Fruit fly (Drosophila melanogaster) whole organism, prepupa: ENCODE data around the gene Mst87F.

Experiments
- Blimp-1 ChIP-seq: fragments of 200-800 bp; sonication (Bioruptor generic); optimal IDR thresholded peaks from 3 replicates; lab custom pipeline; 2017; ENCODE audit warnings: missing biosample characterization, missing genetic modification characterization, mild to moderate bottlenecking, moderate library complexity, missing genetic modification reagents
- CG10631 ChIP-seq: fragments of 200-800 bp; sonication (Bioruptor generic); optimal IDR thresholded peaks from 2 replicates; lab custom pipeline; 2016; ENCODE audit warnings: missing biosample characterization, missing genetic modification characterization
- CG10669 ChIP-seq: fragments of 200-800 bp; sonication (Bioruptor generic); optimal IDR thresholded peaks from 3 replicates; lab custom pipeline; 2018; ENCODE audit warnings: missing biosample characterization, mild to moderate bottlenecking, missing genetic modification characterization, moderate library complexity
- CG11294 ChIP-seq: fragments of 200-800 bp; sonication (Bioruptor generic); IDR thresholded peaks from 2 replicates; pipeline ENCODE4 v1.3.6; 2022; ENCODE audit warnings: missing biosample characterization, missing genetic modification characterization
- CG11902 ChIP-seq: fragments of 200-800 bp; sonication (Bioruptor generic); optimal IDR thresholded peaks from 3 replicates; lab custom pipeline; 2016; ENCODE audit warnings: missing biosample characterization, missing genetic modification characterization
- CG1621 ChIP-seq: fragments of 200-800 bp; sonication (Bioruptor generic); optimal IDR thresholded peaks from 3 replicates; lab custom pipeline; 2018; ENCODE audit warnings: missing biosample characterization, mild to moderate bottlenecking, missing genetic modification characterization
- CG3032 ChIP-seq: fragments of 200-800 bp; optimal IDR thresholded peaks from 2 replicates; lab custom pipeline; 2019; ENCODE audit warnings: missing biosample characterization, mild to moderate bottlenecking, missing genetic modification characterization, moderate library complexity
- CG32006 ChIP-seq: fragments of 200-800 bp; sonication (Bioruptor generic); optimal IDR thresholded peaks from 3 replicates; lab custom pipeline; 2017; ENCODE audit warnings: missing biosample characterization, mild to moderate bottlenecking, missing genetic modification characterization
- CG34406 ChIP-seq: fragments of 200-800 bp; sonication (Bioruptor generic); optimal IDR thresholded peaks from 3 replicates; lab custom pipeline; 2016; ENCODE audit warnings: missing biosample characterization, missing genetic modification characterization
- CG3919 ChIP-seq: fragments of 200-800 bp; sonication (Bioruptor generic); optimal IDR thresholded peaks from 3 replicates; lab custom pipeline; 2016; ENCODE audit warnings: missing biosample characterization, missing genetic modification characterization
- CG6276 ChIP-seq: fragments of 200-800 bp; sonication (Bioruptor generic); optimal IDR thresholded peaks from 2 replicates; lab custom pipeline; 2017; ENCODE audit warnings: missing biosample characterization, mild to moderate bottlenecking, missing genetic modification characterization
- CG6792 ChIP-seq: fragments of 200-800 bp; sonication (Bioruptor generic); optimal IDR thresholded peaks from 3 replicates; lab custom pipeline; 2016; ENCODE audit warnings: missing biosample characterization, missing genetic modification characterization
- CG6808 ChIP-seq: fragments of 200-800 bp; sonication (Bioruptor generic); optimal IDR thresholded peaks from 3 replicates; lab custom pipeline; 2017; ENCODE audit warnings: missing biosample characterization, missing genetic modification characterization, mild to moderate bottlenecking, moderate library complexity, missing genetic modification reagents
- CG8319 ChIP-seq: fragments of 200-800 bp; sonication (Bioruptor generic); optimal IDR thresholded peaks from 3 replicates; lab custom pipeline; 2016; ENCODE audit warnings: missing biosample characterization, missing genetic modification characterization
- CG8632 ChIP-seq: fragments of 200-800 bp; sonication (Bioruptor generic); optimal IDR thresholded peaks from 3 replicates; lab custom pipeline; 2016; ENCODE audit warnings: missing biosample characterization, missing genetic modification characterization
- CG9139 ChIP-seq: fragments of 200-800 bp; sonication (Bioruptor generic); optimal IDR thresholded peaks from 3 replicates; lab custom pipeline; 2017; ENCODE audit warnings: missing biosample characterization, mild to moderate bottlenecking, missing genetic modification characterization
- Eip78C ChIP-seq: fragments of 200-800 bp; sonication (Bioruptor generic); peaks from one replicate; lab custom pipeline; 2016; ENCODE audit warnings: missing biosample characterization, missing genetic modification characterization
- Eip93F ChIP-seq: fragments of 200-800 bp; sonication (Bioruptor generic); optimal IDR thresholded peaks from 2 replicates; lab custom pipeline; 2016; ENCODE audit warnings: missing biosample characterization, mild to moderate bottlenecking, missing genetic modification characterization
- Ets96B ChIP-seq: fragments of 200-800 bp; optimal IDR thresholded peaks from 2 replicates; lab custom pipeline; 2019; ENCODE audit warnings: missing biosample characterization, mild to moderate bottlenecking, missing genetic modification characterization, moderate library complexity
- Gug ChIP-seq: fragments of 200-800 bp; sonication (Bioruptor generic); IDR thresholded peaks from 2 replicates; pipeline ENCODE4 v1.3.6; 2022; ENCODE audit warnings: missing biosample characterization, missing genetic modification characterization
- Hr38 ChIP-seq: sonication (Bioruptor generic); optimal IDR thresholded peaks from 2 replicates; lab custom pipeline; 2016; ENCODE audit warnings: missing biosample characterization, missing genetic modification characterization
- Met ChIP-seq: fragments of 200-800 bp; sonication (Bioruptor generic); optimal IDR thresholded peaks from 3 replicates; lab custom pipeline; 2016; ENCODE audit warnings: missing biosample characterization, missing genetic modification characterization
- OdsH ChIP-seq: fragments of 200-800 bp; sonication (Bioruptor generic); optimal IDR thresholded peaks from 3 replicates; lab custom pipeline; 2016; ENCODE audit warnings: missing biosample characterization, missing genetic modification characterization
- Smox ChIP-seq: fragments of 200-800 bp; sonication (Bioruptor generic); optimal IDR thresholded peaks from 3 replicates; lab custom pipeline; 2016; ENCODE audit warnings: missing biosample characterization, missing genetic modification characterization
- Sox102F ChIP-seq: fragments of 200-800 bp; sonication (Bioruptor generic); optimal IDR thresholded peaks from 2 replicates; lab custom pipeline; 2016; ENCODE audit warnings: missing biosample characterization, mild to moderate bottlenecking, missing genetic modification characterization
- Sox14 ChIP-seq: fragments of 200-800 bp; sonication (Bioruptor generic); optimal IDR thresholded peaks from 3 replicates; lab custom pipeline; 2016; ENCODE audit warnings: missing biosample characterization, missing genetic modification characterization
- Sox15 ChIP-seq: fragments of 200-800 bp; sonication (Bioruptor generic); optimal IDR thresholded peaks from 3 replicates; lab custom pipeline; 2016; ENCODE audit warnings: missing biosample characterization, missing genetic modification characterization
- acj6 ChIP-seq: fragments of 200-800 bp; sonication (Bioruptor generic); optimal IDR thresholded peaks from 3 replicates; lab custom pipeline; 2016; ENCODE audit warnings: missing biosample characterization, missing genetic modification characterization
- cyc ChIP-seq: fragments of 200-800 bp; sonication (Bioruptor generic); optimal IDR thresholded peaks from 3 replicates; lab custom pipeline; 2016; ENCODE audit warnings: missing biosample characterization, missing genetic modification characterization
- dac ChIP-seq: fragments of 200-800 bp; sonication (Bioruptor generic); optimal IDR thresholded peaks from 2 replicates; lab custom pipeline; 2017; ENCODE audit warnings: missing biosample characterization, mild to moderate bottlenecking, missing genetic modification characterization
- dsx ChIP-seq: fragments of 200-800 bp; optimal IDR thresholded peaks from 3 replicates; lab custom pipeline; 2019; ENCODE audit warnings: missing biosample characterization, mild to moderate bottlenecking, missing genetic modification characterization, moderate library complexity; ENCODE audit not compliant: poor library complexity, severe bottlenecking
- eg ChIP-seq: fragments of 200-800 bp; sonication (Bioruptor generic); IDR thresholded peaks from 3 replicates; pipeline ENCODE4 v1.3.6; 2022; ENCODE audit warnings: missing biosample characterization, missing genetic modification characterization
- esn ChIP-seq: fragments of 200-800 bp; sonication (Bioruptor generic); optimal IDR thresholded peaks from 2 replicates; lab custom pipeline; 2016; ENCODE audit warnings: missing biosample characterization, mild to moderate bottlenecking, missing genetic modification characterization, moderate library complexity
- fd59A ChIP-seq: fragments of 200-800 bp; sonication (Bioruptor generic); optimal IDR thresholded peaks from 2 replicates; lab custom pipeline; 2017; ENCODE audit warnings: missing biosample characterization, mild to moderate bottlenecking, missing genetic modification characterization, missing genetic modification reagents
- fd85E ChIP-seq: fragments of 200-800 bp; sonication (Bioruptor generic); optimal IDR thresholded peaks from 3 replicates; lab custom pipeline; 2016; ENCODE audit warnings: missing biosample characterization, missing genetic modification characterization
- fkh ChIP-seq: fragments of 200-800 bp; sonication (Bioruptor generic); optimal IDR thresholded peaks from 3 replicates; lab custom pipeline; 2017; ENCODE audit warnings: missing biosample characterization, mild to moderate bottlenecking, missing genetic modification characterization, moderate library complexity
- lz ChIP-seq: fragments of 200-800 bp; sonication (Bioruptor generic); optimal IDR thresholded peaks from 3 replicates; lab custom pipeline; 2016; ENCODE audit warnings: missing biosample characterization, missing genetic modification characterization
- pdm3 ChIP-seq: fragments of 200-800 bp; sonication (Bioruptor generic); optimal IDR thresholded peaks from 3 replicates; lab custom pipeline; 2016; ENCODE audit warnings: missing biosample characterization, missing genetic modification characterization
- salr ChIP-seq, 2 experiments: fragments of 200-800 bp; sonication (Bioruptor generic); optimal IDR thresholded peaks; 3 replicates each; lab custom pipeline; 2016 to 2018; ENCODE audit warnings: missing biosample characterization in 2 of 2, missing genetic modification characterization in 2 of 2, mild to moderate bottlenecking in 1 of 2
- spab ChIP-seq: fragments of 200-800 bp; sonication (Bioruptor generic); optimal IDR thresholded peaks from 2 replicates; lab custom pipeline; 2017; ENCODE audit warnings: missing biosample characterization, mild to moderate bottlenecking, missing genetic modification characterization, missing genetic modification reagents
- ss ChIP-seq, 2 experiments: fragments of 200-800 bp; sonication (Bioruptor generic); optimal IDR thresholded peaks; 2 replicates in 1 of 2; 3 replicates in 1 of 2; lab custom pipeline; 2017 to 2018; ENCODE audit warnings: mild to moderate bottlenecking in 2 of 2, missing biosample characterization in 2 of 2, missing genetic modification characterization in 2 of 2, moderate library complexity in 1 of 2
- svp ChIP-seq: fragments of 200-800 bp; sonication (Bioruptor generic); peaks from one replicate; lab custom pipeline; 2016; ENCODE audit warnings: missing biosample characterization, missing genetic modification characterization
- topi ChIP-seq: fragments of 200-800 bp; sonication (Bioruptor generic); optimal IDR thresholded peaks from 3 replicates; lab custom pipeline; 2016; ENCODE audit warnings: missing biosample characterization, missing genetic modification characterization
- vri ChIP-seq: fragments of 200-800 bp; sonication (Bioruptor generic); optimal IDR thresholded peaks from 3 replicates; lab custom pipeline; 2016; ENCODE audit warnings: missing biosample characterization, mild to moderate bottlenecking, missing genetic modification characterization

Gene Mst87F

DNA sequence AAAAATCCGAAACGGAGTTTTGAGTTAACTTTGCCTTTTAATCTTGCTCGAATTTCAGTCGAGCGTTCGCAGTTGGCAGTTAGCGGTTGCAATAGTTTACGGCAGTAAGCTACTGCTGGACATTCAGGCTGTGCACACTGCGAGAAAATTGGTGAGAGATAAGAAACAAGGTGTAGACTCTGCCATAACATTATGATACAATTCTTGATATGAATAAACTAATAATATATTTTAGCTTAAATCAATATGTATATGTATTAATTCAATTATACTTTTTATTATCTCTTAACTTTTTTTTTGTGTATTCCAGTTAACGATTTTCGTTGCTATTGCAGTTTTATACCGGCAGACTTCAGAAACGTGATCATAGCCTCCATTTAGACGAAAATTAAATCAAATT, 29.5 kb upstream of the Mst87F start (continued):
- TF ChIP-seq CG3919 (GFP tag; lab: Kevin White, UChicago) (peak; percentile 58), CG6276 (GFP tag; lab: Kevin White, UChicago) (peak; percentile 74), CG34406 (GFP tag; lab: Kevin White, UChicago) (peak; percentile 44), eg (peak; percentile 87), acj6 (GFP tag; lab: Kevin White, UChicago) (peak; percentile 39), Sox14 (GFP tag; lab: Kevin White, UChicago) (no peak)
- TF ChIP-seq, all 60 proteins: peak for 36

DNA sequence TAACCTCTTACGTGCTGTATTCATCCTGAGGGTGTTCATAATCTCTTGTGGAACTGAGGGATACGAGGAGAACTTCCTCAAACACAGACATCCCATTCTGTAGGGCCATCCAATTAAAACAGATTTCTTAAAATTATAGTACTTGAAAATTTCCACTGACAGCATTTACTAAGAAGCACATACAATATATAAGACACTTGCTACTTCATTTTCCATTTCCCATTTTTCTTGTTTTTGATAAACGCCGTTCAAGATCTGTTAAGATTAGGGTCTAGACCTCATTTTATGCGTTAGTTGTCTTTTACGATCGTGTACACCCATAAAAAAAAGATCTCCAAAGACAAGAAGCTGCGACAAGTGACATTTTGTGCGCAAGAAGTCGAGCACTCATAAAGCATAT, 27.5 kb upstream of the Mst87F start, which contains the start of gene CG14362:
TSS of gene CG14362 (minus strand) at position 101 of the 400 bp plus-strand sequence.
- TF ChIP-seq CG32006 (GFP tag; lab: Kevin White, UChicago), result no peak

DNA sequence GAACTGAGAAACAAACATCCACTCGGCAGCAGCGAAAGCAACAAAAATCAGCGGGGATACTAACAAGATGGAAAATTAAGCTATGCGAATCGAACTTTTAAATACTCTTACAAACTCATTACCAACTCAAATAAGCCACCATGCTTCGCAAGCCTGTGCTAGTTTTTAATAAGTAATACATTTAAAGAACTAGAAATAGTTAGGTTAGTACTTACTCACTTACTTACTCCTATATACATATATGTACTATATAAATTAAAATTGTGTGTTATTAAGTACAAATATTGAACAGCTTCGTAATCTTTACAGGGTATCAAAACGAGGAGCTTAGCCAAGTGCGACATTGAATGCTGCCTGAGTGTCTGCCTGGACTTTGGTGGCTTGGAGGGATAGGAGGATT, 23.2 kb upstream of the Mst87F start:
- TF ChIP-seq lz (GFP tag; lab: Kevin White, UChicago), result no peak
- TF ChIP-seq Ets96B (tag; lab: Kevin White, UChicago), result peak; percentile 51
- TF ChIP-seq CG6276 (GFP tag; lab: Kevin White, UChicago), result no peak
- peak; percentile 28 for TF ChIP-seq CG3919 (GFP tag; lab: Kevin White, UChicago)
- peak; percentile 23 for TF ChIP-seq Smox (GFP tag; lab: Kevin White, UChicago)
- TF ChIP-seq Sox102F (GFP tag; lab: Kevin White, UChicago), result peak; percentile 47
- TF ChIP-seq Eip78C (GFP tag; lab: Kevin White, UChicago), result peak; percentile 86
- TF ChIP-seq CG1621 (tag; lab: Kevin White, UChicago), result no peak
- TF ChIP-seq CG32006 (GFP tag; lab: Kevin White, UChicago), result peak; percentile 48
- TF ChIP-seq OdsH (GFP tag; lab: Kevin White, UChicago), result peak; percentile 1
- no peak for TF ChIP-seq Hr38 (GFP tag; lab: Kevin White, UChicago)
- peak; percentile 18 for TF ChIP-seq vri (GFP tag; lab: Kevin White, UChicago)
- peak; percentile 42 for TF ChIP-seq CG3032 (tag; lab: Kevin White, UChicago)
- no peak for TF ChIP-seq CG11294
- peak; percentile 39 for TF ChIP-seq CG6808
- peak; percentile 26 for TF ChIP-seq CG6792 (GFP tag; lab: Kevin White, UChicago)
- TF ChIP-seq ss (GFP tag; optimal IDR thresholded peaks at IDR 0.05; lab: Kevin White, UChicago), result peak in 1 of 2 experiments; percentile 39
- TF ChIP-seq Sox15 (GFP tag; lab: Kevin White, UChicago), result peak; percentile 2
- TF ChIP-seq eg, result no peak
- peak; percentile 20 for TF ChIP-seq spab (GFP tag; lab: Kevin White, UChicago)
- peak; percentile 29 for TF ChIP-seq Sox14 (GFP tag; lab: Kevin White, UChicago)
- peak; percentile 0 for TF ChIP-seq CG8632
- TF ChIP-seq salr (GFP tag; optimal IDR thresholded peaks at IDR 0.05; lab: Kevin White, UChicago), result peak in 1 of 2 experiments; percentile 17
- no peak for TF ChIP-seq CG8319 (GFP tag; lab: Kevin White, UChicago)
- no peak for TF ChIP-seq fkh (GFP tag; lab: Kevin White, UChicago)
- TF ChIP-seq topi, result peak; percentile 21
- peak; percentile 17 for TF ChIP-seq CG11902 (GFP tag; lab: Kevin White, UChicago)
- TF ChIP-seq CG10631, result peak; percentile 42
- peak; percentile 25 for TF ChIP-seq Blimp-1 (GFP tag; lab: Kevin White, UChicago)
- peak; percentile 7 for TF ChIP-seq CG9139 (GFP tag; lab: Kevin White, UChicago)
- TF ChIP-seq dac (GFP tag; lab: Kevin White, UChicago), result no peak
- peak; percentile 38 for TF ChIP-seq CG34406 (GFP tag; lab: Kevin White, UChicago)
- TF ChIP-seq dsx (GFP tag; lab: Kevin White, UChicago), result peak; percentile 42
- TF ChIP-seq svp (GFP tag; lab: Kevin White, UChicago), result peak; percentile 75
- no peak for TF ChIP-seq Gug (GFP tag; lab: Robert Waterston, UW)
- peak; percentile 35 for TF ChIP-seq acj6 (GFP tag; lab: Kevin White, UChicago)
- TF ChIP-seq fd59A (GFP tag; lab: Kevin White, UChicago), result peak; percentile 58
- peak; percentile 37 for TF ChIP-seq CG10669 (GFP tag; lab: Kevin White, UChicago)
- no peak for TF ChIP-seq Eip93F (GFP tag; lab: Kevin White, UChicago)
- peak; percentile 18 for TF ChIP-seq pdm3
- peak; percentile 20 for TF ChIP-seq cyc (GFP tag; lab: Kevin White, UChicago)
- TF ChIP-seq esn (GFP tag; lab: Kevin White, UChicago), result peak; percentile 49
- no peak for TF ChIP-seq fd85E (GFP tag; lab: Kevin White, UChicago)
- peak; percentile 51 for TF ChIP-seq Met (GFP tag; lab: Kevin White, UChicago)
